Fruit fly (Drosophila melanogaster) whole organism, pupa: ENCODE measurements around the gene Slc25A46b.

Experiments
- CG8159 ChIP-seq: fragments of 200-800 bp; sonication (Bioruptor generic); optimal IDR thresholded peaks from 3 replicates; lab custom pipeline; 2018; ENCODE audit warnings: missing biosample characterization, mild to moderate bottlenecking, missing genetic modification characterization, moderate library complexity
- EcR ChIP-seq: fragments of 200-800 bp; sonication (Bioruptor generic); optimal IDR thresholded peaks from 3 replicates; lab custom pipeline; 2019; ENCODE audit warnings: missing biosample characterization, missing genetic modification characterization, mild to moderate bottlenecking, moderate library complexity, missing genetic modification reagents
- Pif1B ChIP-seq: fragments of 200-800 bp; sonication (Bioruptor generic); optimal IDR thresholded peaks from 3 replicates; lab custom pipeline; 2016; ENCODE audit warnings: missing biosample characterization, missing genetic modification characterization
- rn ChIP-seq: fragments of 200-800 bp; sonication (Bioruptor generic); IDR thresholded peaks from 2 replicates; pipeline ENCODE4 v1.3.6; 2022; ENCODE audit warnings: missing biosample characterization, missing genetic modification characterization

- no peak for TF ChIP-seq CG8159
- no peak for TF ChIP-seq Pif1B (GFP tag; lab: Kevin White, UChicago)
- no peak for TF ChIP-seq rn (GFP tag; lab: Robert Waterston, UW)
- TF ChIP-seq EcR (GFP tag; lab: Kevin White, UChicago), result no peak
Observed at dm6 chr2L:18091705-18092104, 4.7 kb upstream of the Slc25A46b start.
